Fruit fly (Drosophila melanogaster) whole organism, embryonic: ENCODE measurements around the gene CG43059.
A peak's percentile ranks its signal among the peaks of the same experiment; 100 is the strongest.

Experiments
- BEAF-32 ChIP-seq: fragments of 200-800 bp; sonication (Bioruptor generic); optimal IDR thresholded peaks from 3 replicates; lab custom pipeline; 2017; ENCODE audit warnings: missing biosample characterization, missing genetic modification characterization, mild to moderate bottlenecking, moderate library complexity, missing genetic modification reagents
- Bgb ChIP-seq: fragments of 200-800 bp; sonication (Bioruptor generic); IDR thresholded peaks from 2 replicates; pipeline ENCODE4 v1.3.6; 2022; ENCODE audit warnings: missing biosample characterization, missing genetic modification characterization; ENCODE audit not compliant: partially characterized antibody
- Blimp-1 ChIP-seq: fragments of 200-800 bp; sonication (Bioruptor generic); optimal IDR thresholded peaks from 3 replicates; lab custom pipeline; 2018; ENCODE audit warnings: missing biosample characterization, missing genetic modification characterization, mild to moderate bottlenecking, moderate library complexity, missing genetic modification reagents
- CG10565 ChIP-seq: fragments of 200-800 bp; sonication (Bioruptor generic); optimal IDR thresholded peaks from 3 replicates; lab custom pipeline; 2016; ENCODE audit warnings: missing biosample characterization, mild to moderate bottlenecking, missing genetic modification characterization
- CG12104 ChIP-seq: fragments of 200-800 bp; sonication (Bioruptor generic); optimal IDR thresholded peaks from 3 replicates; lab custom pipeline; 2016; ENCODE audit warnings: missing biosample characterization, missing genetic modification characterization
- CG12659 ChIP-seq: fragments of 200-800 bp; sonication (Bioruptor generic); optimal IDR thresholded peaks from 3 replicates; lab custom pipeline; 2017; ENCODE audit warnings: mild to moderate bottlenecking, missing biosample characterization, missing genetic modification reagents, missing genetic modification characterization
- CG14050 ChIP-seq: fragments of 200-800 bp; sonication (Bioruptor generic); IDR thresholded peaks from 3 replicates; pipeline ENCODE4 v1.3.6; 2022; ENCODE audit warnings: missing biosample characterization, missing genetic modification characterization
- CG14860 ChIP-seq: fragments of 200-800 bp; sonication (Bioruptor generic); IDR thresholded peaks from 3 replicates; pipeline ENCODE4 v1.3.6; 2022; ENCODE audit warnings: missing biosample characterization, missing genetic modification characterization; ENCODE audit not compliant: partially characterized antibody
- CG1529 ChIP-seq: fragments of 200-800 bp; sonication (Bioruptor generic); optimal IDR thresholded peaks from 3 replicates; lab custom pipeline; 2018; ENCODE audit warnings: missing biosample characterization, missing genetic modification characterization
- CG16779 ChIP-seq: fragments of 200-800 bp; sonication (Bioruptor generic); IDR thresholded peaks from 2 replicates; pipeline ENCODE4 v1.3.6; 2022; ENCODE audit warnings: missing biosample characterization, missing genetic modification characterization
- CG17359 ChIP-seq: fragments of 200-800 bp; sonication (Bioruptor generic); optimal IDR thresholded peaks from 3 replicates; lab custom pipeline; 2018; ENCODE audit warnings: missing biosample characterization, mild to moderate bottlenecking, missing genetic modification characterization, moderate library complexity
- CG17385 ChIP-seq: fragments of 200-800 bp; sonication (Bioruptor generic); optimal IDR thresholded peaks from 3 replicates; lab custom pipeline; 2018; ENCODE audit warnings: missing biosample characterization, mild to moderate bottlenecking, missing genetic modification characterization
- CG30020 ChIP-seq: fragments of 200-800 bp; optimal IDR thresholded peaks from 2 replicates; lab custom pipeline; 2019; ENCODE audit warnings: missing biosample characterization, mild to moderate bottlenecking, missing genetic modification characterization, moderate library complexity
- CG3995 ChIP-seq: fragments of 200-800 bp; sonication (Bioruptor generic); optimal IDR thresholded peaks from 3 replicates; lab custom pipeline; 2016; ENCODE audit warnings: missing biosample characterization, missing genetic modification characterization
- CG4707 ChIP-seq: fragments of 200-800 bp; sonication (Bioruptor generic); optimal IDR thresholded peaks from 2 replicates; lab custom pipeline; 2018; ENCODE audit warnings: missing biosample characterization, mild to moderate bottlenecking, missing genetic modification characterization, moderate library complexity
- CG4820 ChIP-seq: fragments of 200-800 bp; sonication (Bioruptor generic); optimal IDR thresholded peaks from 3 replicates; lab custom pipeline; 2016; ENCODE audit warnings: missing biosample characterization, missing genetic modification characterization
- CG6683 ChIP-seq: fragments of 200-800 bp; sonication (Bioruptor generic); optimal IDR thresholded peaks from 2 replicates; lab custom pipeline; 2017; ENCODE audit warnings: missing biosample characterization, mild to moderate bottlenecking, missing genetic modification characterization, missing genetic modification reagents
- CG7963 ChIP-seq: fragments of 200-800 bp; sonication (Bioruptor generic); IDR thresholded peaks from 3 replicates; pipeline ENCODE4 v1.3.6; 2022; ENCODE audit warnings: missing biosample characterization, missing genetic modification characterization; ENCODE audit not compliant: partially characterized antibody
- Camta ChIP-seq: fragments of 200-800 bp; sonication (Bioruptor generic); optimal IDR thresholded peaks from 2 replicates; lab custom pipeline; 2016; ENCODE audit warnings: missing biosample characterization, missing genetic modification characterization
- Ets65A ChIP-seq: fragments of 200-800 bp; sonication (Bioruptor generic); peaks from one replicate; lab custom pipeline; 2016; ENCODE audit warnings: missing biosample characterization, missing genetic modification characterization
- Ets97D ChIP-seq: fragments of 200-800 bp; sonication (Bioruptor generic); optimal IDR thresholded peaks from 3 replicates; lab custom pipeline; 2016; ENCODE audit warnings: missing biosample characterization, missing genetic modification characterization
- Gug ChIP-seq: fragments of 200-800 bp; sonication (Bioruptor generic); IDR thresholded peaks from 4 replicates; pipeline ENCODE4 v1.3.6; 2022; ENCODE audit warnings: missing biosample characterization, missing genetic modification characterization
- HHEX ChIP-seq: fragments of 200-800 bp; sonication (Bioruptor generic); optimal IDR thresholded peaks from 3 replicates; lab custom pipeline; 2017; ENCODE audit warnings: missing biosample characterization, mild to moderate bottlenecking, missing genetic modification characterization, missing genetic modification reagents
- Hmx ChIP-seq: fragments of 200-800 bp; sonication (Bioruptor generic); optimal IDR thresholded peaks from 2 replicates; lab custom pipeline; 2016; ENCODE audit warnings: missing biosample characterization, missing genetic modification characterization
- Hr3 ChIP-seq: fragments of 200-800 bp; sonication (Bioruptor generic); optimal IDR thresholded peaks from 3 replicates; lab custom pipeline; 2016; ENCODE audit warnings: missing biosample characterization, missing genetic modification characterization
- Lim3 ChIP-seq: fragments of 200-800 bp; sonication (Bioruptor generic); IDR thresholded peaks from 2 replicates; pipeline ENCODE4 v1.3.6; 2022; ENCODE audit warnings: missing biosample characterization, missing genetic modification characterization
- Myb ChIP-seq: fragments of 200-800 bp; sonication (Bioruptor generic); optimal IDR thresholded peaks from 2 replicates; lab custom pipeline; 2016; ENCODE audit warnings: missing biosample characterization, missing genetic modification characterization
- Neu2 ChIP-seq: fragments of 200-800 bp; sonication (Bioruptor generic); optimal IDR thresholded peaks from 3 replicates; lab custom pipeline; 2016; ENCODE audit warnings: missing biosample characterization, missing genetic modification characterization, borderline replicate concordance
- Side ChIP-seq: fragments of 200-800 bp; sonication (Bioruptor generic); optimal IDR thresholded peaks from 2 replicates; lab custom pipeline; 2016; ENCODE audit warnings: missing biosample characterization, missing genetic modification characterization
- Ssrp ChIP-seq: fragments of 200-800 bp; sonication (Bioruptor generic); optimal IDR thresholded peaks from 2 replicates; lab custom pipeline; 2018; ENCODE audit warnings: missing biosample characterization, mild to moderate bottlenecking, missing genetic modification characterization, moderate library complexity
- bcd ChIP-seq: fragments of 200-800 bp; sonication (Bioruptor generic); optimal IDR thresholded peaks from 2 replicates; lab custom pipeline; 2017; ENCODE audit warnings: missing biosample characterization, mild to moderate bottlenecking, missing genetic modification characterization
- caup ChIP-seq: fragments of 200-800 bp; sonication (Bioruptor generic); optimal IDR thresholded peaks from 3 replicates; lab custom pipeline; 2017; ENCODE audit warnings: missing biosample characterization, mild to moderate bottlenecking, missing genetic modification characterization, moderate library complexity; ENCODE audit not compliant: severe bottlenecking
- crp ChIP-seq, 2 experiments: fragments of 200-800 bp; sonication (Bioruptor generic); optimal IDR thresholded peaks; 2 replicates in 1 of 2; 3 replicates in 1 of 2; lab custom pipeline; 2017; ENCODE audit warnings: missing biosample characterization in 2 of 2, missing genetic modification characterization in 2 of 2, mild to moderate bottlenecking in 1 of 2, moderate library complexity in 1 of 2
- ems ChIP-seq: fragments of 200-800 bp; sonication (Bioruptor generic); optimal IDR thresholded peaks from 3 replicates; lab custom pipeline; 2016; ENCODE audit warnings: missing biosample characterization, missing genetic modification characterization
- eyg ChIP-seq: fragments of 200-800 bp; sonication (Bioruptor generic); optimal IDR thresholded peaks from 3 replicates; lab custom pipeline; 2016; ENCODE audit warnings: missing biosample characterization, missing genetic modification characterization
- fd96Cb ChIP-seq: fragments of 200-800 bp; sonication (Bioruptor generic); optimal IDR thresholded peaks from 2 replicates; lab custom pipeline; 2018; ENCODE audit warnings: missing biosample characterization, mild to moderate bottlenecking, missing genetic modification characterization, moderate library complexity
- h ChIP-seq: fragments of >200 bp; optimal IDR thresholded peaks from 2 replicates; lab custom pipeline; 2017
- lab ChIP-seq: fragments of 200-800 bp; sonication (Bioruptor generic); optimal IDR thresholded peaks from 3 replicates; lab custom pipeline; 2017; ENCODE audit warnings: missing biosample characterization, missing genetic modification characterization, mild to moderate bottlenecking, moderate library complexity, missing genetic modification reagents
- nmo ChIP-seq: fragments of 200-800 bp; sonication (Bioruptor generic); optimal IDR thresholded peaks from 2 replicates; lab custom pipeline; 2018; ENCODE audit warnings: missing biosample characterization, mild to moderate bottlenecking, missing genetic modification characterization, moderate library complexity
- org-1 ChIP-seq: fragments of 200-800 bp; sonication (Bioruptor generic); optimal IDR thresholded peaks from 2 replicates; lab custom pipeline; 2017; ENCODE audit warnings: missing biosample characterization, missing genetic modification characterization
- seq ChIP-seq: fragments of 200-800 bp; sonication (Bioruptor generic); IDR thresholded peaks from 2 replicates; pipeline ENCODE4 v1.3.6; 2022; ENCODE audit warnings: missing biosample characterization, missing genetic modification characterization
- shn ChIP-seq: fragments of 200-800 bp; sonication (Bioruptor generic); optimal IDR thresholded peaks from 3 replicates; lab custom pipeline; 2016; ENCODE audit warnings: missing biosample characterization, missing genetic modification characterization
- stwl ChIP-seq: fragments of 200-800 bp; sonication (Bioruptor generic); optimal IDR thresholded peaks from 3 replicates; lab custom pipeline; 2018; ENCODE audit warnings: missing biosample characterization, mild to moderate bottlenecking, missing genetic modification characterization, moderate library complexity
- sug ChIP-seq: fragments of 200-800 bp; optimal IDR thresholded peaks from 2 replicates; lab custom pipeline; 2019; ENCODE audit warnings: missing biosample characterization, mild to moderate bottlenecking, missing genetic modification characterization, moderate library complexity
- tll ChIP-seq, 2 experiments: fragments of 200-800 bp in 1 of 2; fragments of >200 bp in 1 of 2; sonication (Bioruptor generic) in 1 of 2; optimal IDR thresholded peaks; 2 replicates each; lab custom pipeline; 2017 to 2019; ENCODE audit warnings: missing biosample characterization in 2 of 2, missing genetic modification characterization in 2 of 2, mild to moderate bottlenecking in 1 of 2, moderate library complexity in 1 of 2
- trh ChIP-seq: fragments of 200-800 bp; sonication (Bioruptor generic); optimal IDR thresholded peaks from 2 replicates; lab custom pipeline; 2016; ENCODE audit warnings: missing biosample characterization, missing genetic modification characterization
- unpg ChIP-seq: fragments of 200-800 bp; sonication (Bioruptor generic); optimal IDR thresholded peaks from 3 replicates; lab custom pipeline; 2018; ENCODE audit warnings: missing biosample characterization, mild to moderate bottlenecking, missing genetic modification characterization, moderate library complexity
- yki ChIP-seq: fragments of >200 bp; optimal IDR thresholded peaks from 3 replicates; lab custom pipeline; 2018

Gene CG43059

DNA sequence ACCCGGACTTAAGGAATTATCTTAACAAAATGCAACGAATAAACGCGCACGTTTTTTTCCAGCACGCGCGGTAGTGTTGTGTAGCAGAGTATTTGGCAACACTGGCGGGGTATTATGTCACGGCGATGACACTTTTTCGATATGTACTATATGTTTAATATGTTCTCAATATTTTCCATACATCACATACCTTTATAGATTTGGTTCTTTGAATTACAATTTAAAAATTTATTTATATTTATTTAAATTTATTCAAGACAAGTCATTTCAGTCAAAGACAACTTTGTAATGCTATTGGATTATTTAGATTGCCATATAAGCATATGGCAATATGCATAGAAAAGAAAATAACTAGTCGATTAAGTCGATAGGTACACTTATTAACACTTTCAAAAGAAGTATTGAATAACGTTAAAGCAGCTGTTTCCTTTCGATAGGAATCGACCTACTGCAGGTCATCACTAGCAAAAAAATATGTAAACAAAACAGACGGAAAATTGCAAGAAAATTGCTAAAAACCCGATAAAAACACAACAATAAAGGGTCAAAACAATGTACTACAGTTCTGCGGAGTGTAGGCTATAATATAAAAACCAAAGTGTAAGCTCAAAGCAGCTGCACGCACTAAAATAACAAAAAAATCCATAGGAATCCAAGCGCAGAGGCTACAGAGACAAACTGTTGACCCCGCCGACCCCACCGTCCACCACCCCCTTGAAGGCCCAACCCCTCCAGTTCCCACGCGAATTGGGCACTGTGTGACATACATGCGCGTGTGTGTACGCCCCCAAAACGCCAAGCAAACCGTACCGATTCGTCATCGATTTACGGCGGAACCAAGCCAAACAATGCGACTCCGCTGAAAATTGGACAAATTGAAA is 27.6 kb upstream of the CG43059 start, which contains the start of the genes CG7182 and GAPcenA (continued):
- TF ChIP-seq Bgb (GFP tag; lab: Robert Waterston, UW) (peak; percentile 26; the same call in 1 of the 2 replicates), lab (GFP tag; lab: Kevin White, UChicago) (peak; percentile 83), shn (GFP tag; lab: Kevin White, UChicago) (no peak), caup (peak; percentile 70), Myb (GFP tag; lab: Kevin White, UChicago) (peak; percentile 22), trh (GFP tag; lab: Kevin White, UChicago) (peak; percentile 20), BEAF-32 (GFP tag; lab: Kevin White, UChicago) (peak; percentile 72), CG16779 (no peak), Neu2 (no peak), CG4820 (GFP tag; lab: Kevin White, UChicago) (peak; percentile 59), h (lab: Kevin White, UChicago) (no peak), bcd (GFP tag; lab: Kevin White, UChicago) (peak; percentile 68), stwl (tag; lab: Kevin White, UChicago) (peak; percentile 94), ems (GFP tag; lab: Kevin White, UChicago) (peak; percentile 29), crp (GFP tag; optimal IDR thresholded peaks at IDR 0.05; lab: Kevin White, UChicago) (peak in 1 of 2 experiments; percentile 80), CG7963 (GFP tag; lab: Robert Waterston, UW) (peak; percentile 47; the same call in 1 of the 3 replicates), Side (peak; percentile 14), CG12104 (GFP tag; lab: Kevin White, UChicago) (peak; percentile 77), Hr3 (GFP tag; lab: Kevin White, UChicago) (peak; percentile 82), fd96Cb (tag; lab: Kevin White, UChicago) (peak; percentile 63), Lim3 (no peak), HHEX (no peak), CG1529 (GFP tag; lab: Kevin White, UChicago) (no peak), CG4707 (GFP tag; lab: Kevin White, UChicago) (no peak), CG30020 (peak; percentile 82), Ssrp (peak; percentile 52), unpg (GFP tag; lab: Kevin White, UChicago) (peak; percentile 66), Camta (GFP tag; lab: Kevin White, UChicago) (peak; percentile 26), eyg (GFP tag; lab: Kevin White, UChicago) (no peak), CG14050 (GFP tag; lab: Robert Waterston, UW) (peak; percentile 42; the same call in 1 of the 3 replicates), tll (GFP tag; optimal IDR thresholded peaks at IDR 0.05; lab: Kevin White, UChicago) (peak in 1 of 2 experiments; percentile 4), CG17359 (tag; lab: Kevin White, UChicago) (peak; percentile 69), Blimp-1 (GFP tag; lab: Kevin White, UChicago) (peak; percentile 59), CG6683 (GFP tag; lab: Kevin White, UChicago) (peak; percentile 47), yki (no peak), seq (GFP tag; lab: Robert Waterston, UW) (no peak), Ets65A (GFP tag; lab: Kevin White, UChicago) (peak; percentile 95), Ets97D (GFP tag; lab: Kevin White, UChicago) (peak; percentile 39), org-1 (GFP tag; lab: Kevin White, UChicago) (peak; percentile 27), CG14860 (GFP tag; lab: Robert Waterston, UW) (peak; percentile 32; the same call in 1 of the 3 replicates), Gug (GFP tag; lab: Robert Waterston, UW) (peak; percentile 24; the same call in 1 of the 4 replicates), Hmx (GFP tag; lab: Kevin White, UChicago) (no peak), CG17385 (GFP tag; lab: Kevin White, UChicago) (peak; percentile 63), CG3995 (GFP tag; lab: Kevin White, UChicago) (peak; percentile 31), sug (tag; lab: Kevin White, UChicago) (peak; percentile 90), CG12659 (GFP tag; lab: Kevin White, UChicago) (peak; percentile 80), CG10565 (no peak), nmo (GFP tag; lab: Kevin White, UChicago) (peak; percentile 83)
